Fruit fly (Drosophila melanogaster): Measurements from ENCODE around the gene unc80.

- TF ChIP-seq pfk (GFP tag; optimal IDR thresholded peaks at IDR 0.05) (no peak), CG6854 (GFP tag; optimal IDR thresholded peaks at IDR 0.05) (no peak)
Observed at dm6 chr3R:27637264-27637860, 24.9 kb upstream of the unc80 start.

All from whole organism, embryonic.